Worm (Caenorhabditis elegans) whole organism, mixed stage, embryonic: ENCODE data around the gene irld-33.

Experiments
- bed-3 ChIP-seq: fragments of 200-800 bp; sonication (Bioruptor generic); optimal IDR thresholded peaks from 3 replicates; lab custom pipeline; 2018; ENCODE audit warnings: mild to moderate bottlenecking, missing genetic modification characterization, moderate library complexity, missing compliant biosample characterization
- blmp-1 ChIP-seq: fragments of 150-350 bp; optimal IDR thresholded peaks from 2 replicates; lab custom pipeline; 2014; ENCODE audit warnings: missing biosample characterization, missing genetic modification characterization
- ceh-39 ChIP-seq: fragments of 150-350 bp; optimal IDR thresholded peaks from 2 replicates; lab custom pipeline; 2014; ENCODE audit warnings: missing biosample characterization, missing genetic modification characterization
- ceh-43 ChIP-seq: fragments of 200-800 bp; sonication (Bioruptor generic); optimal IDR thresholded peaks from 2 replicates; lab custom pipeline; 2018; ENCODE audit warnings: mild to moderate bottlenecking, missing genetic modification characterization, moderate library complexity, missing compliant biosample characterization
- ces-1 ChIP-seq: fragments of 150-350 bp; optimal IDR thresholded peaks from 2 replicates; lab custom pipeline; 2014; ENCODE audit warnings: missing biosample characterization, missing genetic modification reagents, missing genetic modification characterization
- cnd-1 ChIP-seq: fragments of 200-800 bp; sonication (Bioruptor generic); optimal IDR thresholded peaks from 2 replicates; lab custom pipeline; 2018; ENCODE audit warnings: mild to moderate bottlenecking, missing genetic modification characterization, missing compliant biosample characterization
- drap-1 ChIP-seq: fragments of 200-800 bp; sonication (Bioruptor generic); optimal IDR thresholded peaks from 3 replicates; lab custom pipeline; 2018; ENCODE audit warnings: mild to moderate bottlenecking, missing genetic modification characterization, missing compliant biosample characterization
- elt-1 ChIP-seq: sonication (generic microtip); optimal IDR thresholded peaks from 2 replicates; lab custom pipeline; 2017; ENCODE audit warnings: missing genetic modification characterization, mild to moderate bottlenecking, missing compliant biosample characterization, antibody characterized with exemption, moderate library complexity, borderline replicate concordance; ENCODE audit not compliant: insufficient read depth
- elt-3 ChIP-seq: fragments of 150-350 bp; optimal IDR thresholded peaks from 2 replicates; lab custom pipeline; 2014; ENCODE audit warnings: missing biosample characterization, missing genetic modification characterization
- flh-1 ChIP-seq: fragments of 200-800 bp; sonication (Bioruptor generic); optimal IDR thresholded peaks from 2 replicates; lab custom pipeline; 2018; ENCODE audit warnings: mild to moderate bottlenecking, missing genetic modification characterization, moderate library complexity, missing compliant biosample characterization
- ham-2 ChIP-seq: fragments of 200-800 bp; sonication (Bioruptor generic); optimal IDR thresholded peaks from 2 replicates; lab custom pipeline; 2018; ENCODE audit warnings: mild to moderate bottlenecking, missing genetic modification characterization, missing compliant biosample characterization
- hlh-1 ChIP-seq: fragments of 150-350 bp; optimal IDR thresholded peaks from 2 replicates; lab custom pipeline; 2014; ENCODE audit warnings: missing biosample characterization, missing genetic modification reagents, missing genetic modification characterization
- lin-13 ChIP-seq: fragments of 150-350 bp; optimal IDR thresholded peaks from 2 replicates; lab custom pipeline; 2014; ENCODE audit warnings: missing biosample characterization, missing genetic modification characterization
- lin-32 ChIP-seq: fragments of 200-800 bp; sonication (Bioruptor generic); optimal IDR thresholded peaks from 2 replicates; lab custom pipeline; 2018; ENCODE audit warnings: mild to moderate bottlenecking, missing genetic modification characterization, missing compliant biosample characterization
- lsy-2 ChIP-seq: fragments of 150-350 bp; optimal IDR thresholded peaks from 2 replicates; lab custom pipeline; 2014; ENCODE audit warnings: missing biosample characterization, missing genetic modification characterization
- mab-5 ChIP-seq: fragments of 150-350 bp; optimal IDR thresholded peaks from 2 replicates; lab custom pipeline; 2014; ENCODE audit warnings: missing biosample characterization, missing genetic modification characterization
- mep-1 ChIP-seq: fragments of 150-350 bp; optimal IDR thresholded peaks from 2 replicates; lab custom pipeline; 2017; ENCODE audit warnings: missing biosample characterization, missing genetic modification reagents, missing genetic modification characterization, inconsistent platforms
- mls-2 ChIP-seq: sonication (generic microtip); optimal IDR thresholded peaks from 2 replicates; lab custom pipeline; 2016; ENCODE audit warnings: mild to moderate bottlenecking, missing genetic modification characterization, moderate library complexity, missing compliant biosample characterization
- nhr-2 ChIP-seq: fragments of 150-350 bp; optimal IDR thresholded peaks from 2 replicates; lab custom pipeline; 2014; ENCODE audit warnings: missing biosample characterization, missing genetic modification characterization
- nhr-237 ChIP-seq: fragments of 150-350 bp; optimal IDR thresholded peaks from 2 replicates; lab custom pipeline; 2014; ENCODE audit warnings: missing biosample characterization, missing genetic modification characterization
- nhr-28 ChIP-seq: fragments of 150-350 bp; optimal IDR thresholded peaks from 2 replicates; lab custom pipeline; 2014; ENCODE audit warnings: missing biosample characterization, missing genetic modification characterization
- nhr-76 ChIP-seq: sonication (generic microtip); optimal IDR thresholded peaks from 2 replicates; lab custom pipeline; 2017; ENCODE audit warnings: missing biosample characterization, missing genetic modification characterization
- pha-4 ChIP-seq: fragments of 150-350 bp; optimal IDR thresholded peaks from 2 replicates; lab custom pipeline; 2018; ENCODE audit warnings: missing biosample characterization, missing genetic modification reagents, missing genetic modification characterization
- sem-2 ChIP-seq: fragments of 200-800 bp; sonication (Bioruptor generic); optimal IDR thresholded peaks from 2 replicates; lab custom pipeline; 2018; ENCODE audit warnings: mild to moderate bottlenecking, missing genetic modification characterization, missing compliant biosample characterization
- sptf-1 ChIP-seq: sonication (generic microtip); optimal IDR thresholded peaks from 2 replicates; lab custom pipeline; 2017; ENCODE audit warnings: mild to moderate bottlenecking, missing genetic modification characterization, moderate library complexity, missing compliant biosample characterization
- tbx-8 ChIP-seq: fragments of 200-800 bp; sonication (Bioruptor generic); optimal IDR thresholded peaks from 2 replicates; lab custom pipeline; 2018; ENCODE audit warnings: mild to moderate bottlenecking, missing genetic modification characterization, moderate library complexity, missing compliant biosample characterization
- unc-120 ChIP-seq: sonication (generic microtip); optimal IDR thresholded peaks from 2 replicates; lab custom pipeline; 2017; ENCODE audit warnings: missing genetic modification characterization, missing compliant biosample characterization; ENCODE audit not compliant: poor library complexity, severe bottlenecking
- unc-39 ChIP-seq: fragments of 150-350 bp; optimal IDR thresholded peaks from 2 replicates; lab custom pipeline; 2014; ENCODE audit warnings: missing biosample characterization, missing genetic modification characterization
- unc-62 ChIP-seq: fragments of 150-350 bp; optimal IDR thresholded peaks from 2 replicates; lab custom pipeline; 2014; ENCODE audit warnings: missing biosample characterization, missing genetic modification reagents, missing genetic modification characterization
- zip-8 ChIP-seq: fragments of 150-350 bp; optimal IDR thresholded peaks from 2 replicates; lab custom pipeline; 2014; ENCODE audit warnings: missing biosample characterization, missing genetic modification characterization
- ztf-11 ChIP-seq: fragments of 150-350 bp; optimal IDR thresholded peaks from 2 replicates; lab custom pipeline; 2014; ENCODE audit warnings: missing biosample characterization, missing genetic modification characterization

The irld-33 gene

DNA sequence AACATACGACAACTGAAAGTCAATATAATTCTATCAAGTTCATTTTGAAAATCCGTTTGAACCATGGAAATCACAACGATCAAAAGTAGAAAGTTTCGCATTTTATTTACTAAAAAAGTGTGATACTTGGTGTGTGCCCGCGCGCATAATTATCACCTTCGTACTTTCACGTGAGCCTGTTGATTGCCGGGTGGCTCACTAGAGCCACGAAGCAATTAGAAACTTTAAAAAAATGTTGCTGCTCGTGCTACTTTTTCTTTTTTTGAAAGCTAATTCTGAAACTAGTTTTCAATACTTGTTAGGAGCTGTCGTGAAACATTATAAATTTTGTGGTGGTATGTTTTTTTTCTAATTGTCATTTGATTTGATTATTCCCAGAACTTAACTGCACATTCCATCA lies at the start of gene irld-33, which contains the start of gene irld-9:
TSS of gene irld-33 (plus strand) at position 209 of the 400 bp plus-strand sequence.
TSS of gene irld-9 (minus strand) at position 101 of the 400 bp plus-strand sequence.
- no peak for TF ChIP-seq drap-1 (GFP tag; lab: Kevin White, UChicago)
- TF ChIP-seq nhr-28 (tag; lab: Kevin White, UChicago): no peak
- no peak for TF ChIP-seq blmp-1 (tag; lab: Kevin White, UChicago)
- no peak for TF ChIP-seq flh-1
- no peak for TF ChIP-seq unc-62 (GFP tag; lab: Kevin White, UChicago)
- TF ChIP-seq ceh-39 (tag; lab: Kevin White, UChicago): no peak
- TF ChIP-seq unc-120 (tag; lab: Kevin White, UChicago): no peak
- no peak for TF ChIP-seq elt-1 (tag; lab: Kevin White, UChicago)
- no peak for TF ChIP-seq lin-13
- no peak for TF ChIP-seq nhr-237 (tag; lab: Kevin White, UChicago)
- TF ChIP-seq mep-1 (tag; lab: Kevin White, UChicago): no peak
- TF ChIP-seq sem-2 (GFP tag; lab: Kevin White, UChicago): no peak
- TF ChIP-seq elt-3 (tag; lab: Kevin White, UChicago): no peak
- no peak for TF ChIP-seq tbx-8 (GFP tag; lab: Kevin White, UChicago)
- no peak for TF ChIP-seq ztf-11 (tag; lab: Kevin White, UChicago)
- no peak for TF ChIP-seq mls-2 (tag; lab: Kevin White, UChicago)

ce11 chrII:1691011-1691410 lies 47.8 kb upstream of the irld-33 start, which contains the start of gene fbxc-22:
fbxc-22 (minus strand) TSS chrII:1691111.
- TF ChIP-seq lin-32 (GFP tag; lab: Kevin White, UChicago): no peak
- no peak for TF ChIP-seq unc-120 (tag; lab: Kevin White, UChicago)
- TF ChIP-seq zip-8: no peak
- no peak for TF ChIP-seq ztf-11 (tag; lab: Kevin White, UChicago)
- no peak for TF ChIP-seq hlh-1 (tag; lab: Kevin White, UChicago)
- no peak for TF ChIP-seq unc-39
- no peak for TF ChIP-seq lsy-2 (tag; lab: Kevin White, UChicago)
- TF ChIP-seq nhr-237 (tag; lab: Kevin White, UChicago): no peak
- TF ChIP-seq mls-2 (tag; lab: Kevin White, UChicago): no peak
- TF ChIP-seq mep-1 (tag; lab: Kevin White, UChicago): no peak
- no peak for TF ChIP-seq nhr-28 (tag; lab: Kevin White, UChicago)
- TF ChIP-seq ces-1 (GFP tag; lab: Kevin White, UChicago): no peak
- TF ChIP-seq, all 35 proteins: peak for 0

- TF ChIP-seq tbx-8 (GFP tag; lab: Kevin White, UChicago) (no peak), nhr-2 (tag; lab: Kevin White, UChicago) (no peak), ztf-11 (tag; lab: Kevin White, UChicago) (no peak), ceh-43 (GFP tag; lab: Kevin White, UChicago) (no peak), unc-39 (no peak), ces-1 (GFP tag; lab: Kevin White, UChicago) (no peak), ceh-39 (tag; lab: Kevin White, UChicago) (no peak), mls-2 (tag; lab: Kevin White, UChicago) (no peak), hlh-1 (tag; lab: Kevin White, UChicago) (no peak), pha-4 (no peak)
- TF ChIP-seq, all 35 proteins: peak for 0
Observed at ce11 chrII:1692827-1693226, 46.0 kb upstream of the irld-33 start, which contains the start of gene fbxc-21. fbxc-21 (minus strand) TSS chrII:1692927.

ce11 chrII:1694530-1694929 lies 44.3 kb upstream of the irld-33 start, which contains the start of gene fbxc-26:
fbxc-26 (minus strand) TSS chrII:1694630.
- no peak for TF ChIP-seq cnd-1 (tag; lab: Kevin White, UChicago)
- no peak for TF ChIP-seq sptf-1
- TF ChIP-seq bed-3 (GFP tag; lab: Kevin White, UChicago): no peak
- TF ChIP-seq unc-120 (tag; lab: Kevin White, UChicago): no peak
- no peak for TF ChIP-seq sem-2 (GFP tag; lab: Kevin White, UChicago)
- TF ChIP-seq nhr-76: no peak
- no peak for TF ChIP-seq mab-5
- no peak for TF ChIP-seq tbx-8 (GFP tag; lab: Kevin White, UChicago)
- no peak for TF ChIP-seq lsy-2 (tag; lab: Kevin White, UChicago)
- no peak for TF ChIP-seq ham-2 (GFP tag; lab: Kevin White, UChicago)
- TF ChIP-seq hlh-1 (tag; lab: Kevin White, UChicago): no peak
- no peak for TF ChIP-seq pha-4
- TF ChIP-seq, all 35 proteins: peak for 0
